Fruit fly (Drosophila melanogaster): ENCODE data around the gene wuho.
A peak's percentile ranks its signal among the peaks of the same experiment; 100 is the strongest.

The wuho gene

DNA sequence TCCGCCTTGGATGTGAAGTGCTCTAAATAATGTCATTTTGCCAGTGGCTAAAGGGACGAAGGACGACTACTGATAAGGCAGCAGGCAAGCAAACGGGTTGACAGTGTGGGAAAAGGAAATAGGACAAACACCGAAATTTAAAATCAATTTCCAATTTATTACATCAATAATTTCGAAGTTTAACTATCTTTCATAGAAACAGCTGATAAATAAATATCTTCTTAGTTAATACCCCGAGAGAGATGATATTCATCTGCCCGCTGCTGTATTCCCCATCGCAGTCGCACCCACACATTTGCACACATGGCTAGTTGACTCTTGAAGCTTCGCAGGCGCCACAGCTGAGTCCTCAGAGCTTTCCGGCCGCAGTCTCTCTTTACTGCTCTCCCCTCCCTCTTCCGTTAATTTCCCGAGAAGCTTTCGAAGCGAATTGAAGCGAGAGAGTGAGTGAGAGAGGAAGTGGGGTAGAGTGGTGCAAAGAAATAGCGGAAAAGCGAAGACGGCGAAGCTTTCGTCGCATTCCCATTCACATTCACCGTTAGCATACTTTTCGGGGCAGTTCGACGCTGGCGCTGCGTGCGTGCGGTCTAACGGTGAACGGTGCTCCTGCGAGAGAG, 29.1 kb downstream of the wuho start (continued):
- no peak for TF ChIP-seq Hnf4 (GFP tag; optimal IDR thresholded peaks at IDR 0.05)

DNA sequence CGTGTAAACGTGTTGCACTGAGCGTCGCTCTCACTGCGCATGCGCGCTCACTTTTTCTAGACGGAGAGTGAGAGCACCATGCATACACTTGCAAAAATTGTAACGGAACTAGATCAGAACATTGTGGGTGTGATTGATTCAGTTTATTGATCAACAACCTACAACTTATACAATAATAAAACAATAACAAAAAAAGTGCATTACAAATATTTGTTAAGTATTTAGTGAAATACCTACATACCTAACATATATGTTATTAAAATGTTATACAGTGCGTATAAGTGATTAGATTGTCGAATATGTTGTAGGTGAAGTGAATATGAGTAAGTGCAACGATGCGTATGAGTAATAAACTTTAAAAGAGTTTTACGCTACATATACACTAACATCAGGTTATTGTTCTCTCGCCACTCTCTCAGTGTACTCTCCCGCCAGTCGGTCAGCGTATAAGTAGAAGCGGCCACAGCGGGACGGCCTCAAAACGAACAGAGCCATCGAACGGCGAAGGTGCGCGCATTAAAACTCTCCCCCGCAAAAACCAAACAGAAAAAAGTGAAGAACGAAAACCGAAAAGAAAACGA, 42.6 kb downstream of the wuho start, which contains the start of gene CG42240:
TSS of gene CG42240 (plus strand) at position 474 of the 581 bp plus-strand sequence.
- TF ChIP-seq sv (GFP tag; optimal IDR thresholded peaks at IDR 0.05) (peak; percentile 61), dsf (GFP tag; optimal IDR thresholded peaks at IDR 0.05; ENCODE audit: borderline replicate concordance) (peak; percentile 31), Abd-B (GFP tag; optimal IDR thresholded peaks at IDR 0.05) (no peak), CG9705 (GFP tag; optimal IDR thresholded peaks at IDR 0.05) (peak; percentile 84), foxo (GFP tag; optimal IDR thresholded peaks at IDR 0.05) (peak; percentile 49 to 90), pan (optimal IDR thresholded peaks at IDR 0.05) (no peak), rgr (GFP tag; optimal IDR thresholded peaks at IDR 0.05) (peak; percentile 84), Hnf4 (GFP tag; optimal IDR thresholded peaks at IDR 0.05) (peak; percentile 75), Jra (GFP tag; optimal IDR thresholded peaks at IDR 0.05) (peak; percentile 53), dl (GFP tag; optimal IDR thresholded peaks at IDR 0.05; ENCODE audit: insufficient read depth in 1 of 2, partially characterized antibody in 2 of 2) (peak in 1 of 2 experiments; percentile 24), dmrt93B (GFP tag; optimal IDR thresholded peaks at IDR 0.05) (peak; percentile 90), Vsx2 (GFP tag; optimal IDR thresholded peaks at IDR 0.05; ENCODE audit: partially characterized antibody) (no peak), OdsH (GFP tag; optimal IDR thresholded peaks at IDR 0.05) (peak; percentile 89), fru (GFP tag; optimal IDR thresholded peaks at IDR 0.05) (peak; percentile 92), HLH106 (tag; optimal IDR thresholded peaks at IDR 0.05) (peak; percentile 90), Dfd (GFP tag; optimal IDR thresholded peaks at IDR 0.05) (no peak), br (GFP tag; optimal IDR thresholded peaks at IDR 0.05) (peak; percentile 87), Hr83 (GFP tag; optimal IDR thresholded peaks at IDR 0.05; ENCODE audit: poor library complexity, severe bottlenecking) (no peak), psq (GFP tag; optimal IDR thresholded peaks at IDR 0.05) (peak; percentile 87), usp (GFP tag; optimal IDR thresholded peaks at IDR 0.05) (no peak), Rel (GFP tag; optimal IDR thresholded peaks at IDR 0.05) (peak; percentile 49), Rel (tag; optimal IDR thresholded peaks at IDR 0.05) (peak; percentile 59), CG32264 (GFP tag; optimal IDR thresholded peaks at IDR 0.05) (peak; percentile 61), Myc (optimal IDR thresholded peaks at IDR 0.05) (no peak), ey (GFP tag; optimal IDR thresholded peaks at IDR 0.05) (peak; percentile 87), tai (GFP tag; optimal IDR thresholded peaks at IDR 0.05) (no peak), Dif (GFP tag; optimal IDR thresholded peaks at IDR 0.05; ENCODE audit: partially characterized antibody) (peak; percentile 52), lola (GFP tag; optimal IDR thresholded peaks at IDR 0.05) (no peak), N (GFP tag; optimal IDR thresholded peaks at IDR 0.05) (no peak), Mio (GFP tag; optimal IDR thresholded peaks at IDR 0.05) (no peak), brk (GFP tag; optimal IDR thresholded peaks at IDR 0.05) (peak; percentile 75), jim (GFP tag; optimal IDR thresholded peaks at IDR 0.05) (no peak), Sp1 (GFP tag; optimal IDR thresholded peaks at IDR 0.05) (peak; percentile 94), sage (GFP tag; optimal IDR thresholded peaks at IDR 0.05) (peak; percentile 43), woc (GFP tag; optimal IDR thresholded peaks at IDR 0.05) (peak; percentile 69), Hr78 (GFP tag; optimal IDR thresholded peaks at IDR 0.05) (no peak), h (GFP tag; optimal IDR thresholded peaks at IDR 0.05) (peak; percentile 92), GATAd (GFP tag; optimal IDR thresholded peaks at IDR 0.05) (peak; percentile 23), CrebA (GFP tag; optimal IDR thresholded peaks at IDR 0.05; ENCODE audit: borderline replicate concordance) (peak; percentile 54)

All from whole organism, wandering third instar larva.